Worm (Caenorhabditis elegans): ENCODE results near the gene T25E12.14.
A peak's percentile ranks its signal among the peaks of the same experiment; 100 is the strongest.

Gene T25E12.14

ce11 chrV:16774428-16774827 lies 47.4 kb downstream of the T25E12.14 start:
- TF ChIP-seq fos-1 (tag; optimal IDR thresholded peaks at IDR 0.05): no peak
- no peak for TF ChIP-seq eor-1 (tag; optimal IDR thresholded peaks at IDR 0.05)
- no peak for TF ChIP-seq fkh-2 (tag; optimal IDR thresholded peaks at IDR 0.05)
- TF ChIP-seq unc-39 (tag; optimal IDR thresholded peaks at IDR 0.05): no peak
- TF ChIP-seq nhr-25 (tag; optimal IDR thresholded peaks at IDR 0.05): peak; percentile 34
- TF ChIP-seq nhr-12 (tag; optimal IDR thresholded peaks at IDR 0.05): no peak
- no peak for TF ChIP-seq ama-1 (optimal IDR thresholded peaks at IDR 0.05)
